Worm (Caenorhabditis elegans): ENCODE data around the gene K07F5.15.

DNA sequence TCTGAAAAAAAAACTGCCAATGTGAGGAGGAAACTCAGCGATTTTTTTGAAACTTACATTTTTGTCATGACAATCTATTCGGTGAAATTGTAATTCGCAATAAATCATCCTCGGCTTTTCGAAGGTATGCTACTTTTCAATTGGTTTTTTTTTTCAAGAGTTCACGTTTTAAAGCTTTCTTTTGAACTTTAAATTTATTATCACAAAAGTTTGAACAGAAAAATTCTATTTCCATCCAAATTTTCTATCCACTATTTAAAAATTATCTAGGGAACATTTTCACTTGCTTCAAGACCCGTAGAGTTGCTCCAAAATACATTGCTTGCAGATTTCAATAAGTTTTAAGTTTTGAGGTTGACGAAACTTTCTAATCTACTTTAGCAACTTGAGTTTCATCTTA is 18.3 kb upstream of the K07F5.15 start, which contains the start of gene K07F5.6:
- no peak for TF ChIP-seq ztf-11 (tag; optimal IDR thresholded peaks at IDR 0.05)
- no peak for TF ChIP-seq nhr-237 (tag; optimal IDR thresholded peaks at IDR 0.05)
- TF ChIP-seq aly-2 (tag; optimal IDR thresholded peaks at IDR 0.05) = no peak
- TF ChIP-seq fos-1 (tag; optimal IDR thresholded peaks at IDR 0.05) = no peak
- TF ChIP-seq nhr-77 (tag; optimal IDR thresholded peaks at IDR 0.05) = no peak
- no peak for TF ChIP-seq unc-55 (GFP tag; optimal IDR thresholded peaks at IDR 0.05)
